Fruit fly (Drosophila melanogaster): ENCODE data around the gene CG14309.

DNA sequence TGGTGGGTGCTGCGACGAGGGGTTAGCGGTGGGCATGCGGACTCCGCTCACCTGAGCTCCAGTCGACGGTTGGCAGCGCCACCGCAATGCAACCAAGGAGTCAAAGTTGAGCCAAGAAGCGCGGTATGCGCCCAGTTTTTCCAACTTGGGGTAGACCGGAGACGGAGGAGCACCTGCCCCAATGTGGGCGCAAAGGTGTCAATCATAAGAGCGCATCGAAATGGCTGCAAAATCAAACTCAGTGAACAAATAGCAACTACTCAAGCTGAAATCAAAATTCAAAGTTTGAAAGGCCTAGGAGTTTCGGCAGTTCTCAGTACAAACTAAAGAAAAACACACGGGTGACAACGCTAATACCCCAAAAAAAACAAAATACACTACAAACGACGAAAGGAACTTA is 23.2 kb downstream of the CG14309 start, which contains the start of gene hmw:
- no peak for TF ChIP-seq Blimp-1 (GFP tag; optimal IDR thresholded peaks at IDR 0.05)
- TF ChIP-seq fd85E (GFP tag; optimal IDR thresholded peaks at IDR 0.05) = no peak
- TF ChIP-seq CG15336 (GFP tag; IDR thresholded peaks at IDR 0.05) = no peak
- no peak for TF ChIP-seq CG10631 (GFP tag; optimal IDR thresholded peaks at IDR 0.05)
- no peak for TF ChIP-seq CG6163 (GFP tag; IDR thresholded peaks at IDR 0.05)
- no peak for TF ChIP-seq Eip78C (GFP tag)
- TF ChIP-seq ss (GFP tag; optimal IDR thresholded peaks at IDR 0.05) = no peak
- no peak for TF ChIP-seq OdsH (GFP tag; optimal IDR thresholded peaks at IDR 0.05)
- no peak for TF ChIP-seq dsx (GFP tag; optimal IDR thresholded peaks at IDR 0.05; ENCODE audit: poor library complexity, severe bottlenecking)
- TF ChIP-seq CG8319 (GFP tag; optimal IDR thresholded peaks at IDR 0.05) = no peak
- TF ChIP-seq Lpt (GFP tag; optimal IDR thresholded peaks at IDR 0.05) = no peak
- no peak for TF ChIP-seq achi (GFP tag; optimal IDR thresholded peaks at IDR 0.05)
- TF ChIP-seq Sox102F (GFP tag; optimal IDR thresholded peaks at IDR 0.05) = no peak

Data from whole organism, prepupa.